Worm (Caenorhabditis elegans) whole organism, L4 larva: ENCODE measurements around the gene F53A2.3.

Source experiments
- F10B5.3 ChIP-seq: sonication (generic microtip); optimal IDR thresholded peaks from 2 replicates; lab custom pipeline; 2016; ENCODE audit warnings: mild to moderate bottlenecking, missing genetic modification characterization, missing compliant biosample characterization
- Y105C5A.15 ChIP-seq: fragments of 200-800 bp; sonication (Bioruptor generic); IDR thresholded peaks from 2 replicates; pipeline ENCODE4 v1.3.6; 2022; ENCODE audit warnings: missing genetic modification characterization, missing compliant biosample characterization
- Y48G9A.11 ChIP-seq: fragments of 200-800 bp; sonication (Bioruptor generic); IDR thresholded peaks from 2 replicates; pipeline ENCODE4 v1.3.6; 2022; ENCODE audit warnings: missing genetic modification reagents, missing genetic modification characterization, missing compliant biosample characterization
- Y5F2A.4 ChIP-seq: fragments of 200-800 bp; sonication (Bioruptor generic); optimal IDR thresholded peaks from 2 replicates; lab custom pipeline; 2018; ENCODE audit warnings: mild to moderate bottlenecking, missing genetic modification characterization, missing compliant biosample characterization
- aly-2 ChIP-seq: sonication (generic microtip); optimal IDR thresholded peaks from 2 replicates; lab custom pipeline; 2018; ENCODE audit warnings: missing biosample characterization, missing genetic modification characterization
- ceh-32 ChIP-seq: sonication (generic microtip); optimal IDR thresholded peaks from 2 replicates; lab custom pipeline; 2016; ENCODE audit warnings: mild to moderate bottlenecking, missing genetic modification characterization, missing compliant biosample characterization; ENCODE audit not compliant: poor library complexity
- ceh-44 ChIP-seq: fragments of 200-800 bp; sonication (Bioruptor generic); IDR thresholded peaks from 2 replicates; pipeline ENCODE4 v1.3.6; 2022; ENCODE audit warnings: missing genetic modification reagents, missing genetic modification characterization, missing compliant biosample characterization
- ceh-82 ChIP-seq: sonication (generic microtip); optimal IDR thresholded peaks from 2 replicates; lab custom pipeline; 2017; ENCODE audit warnings: missing biosample characterization, missing genetic modification characterization
- ces-1 ChIP-seq: fragments of 150-350 bp; sonication (generic microtip); optimal IDR thresholded peaks from 4 replicates; lab custom pipeline; 2014; ENCODE audit warnings: missing biosample characterization, missing genetic modification reagents, missing genetic modification characterization
- cey-2 ChIP-seq: sonication (generic microtip); optimal IDR thresholded peaks from 3 replicates; lab custom pipeline; 2017; ENCODE audit warnings: missing genetic modification characterization, mild to moderate bottlenecking, missing compliant biosample characterization, antibody characterized with exemption, borderline replicate concordance; ENCODE audit not compliant: insufficient read depth
- ctbp-1 ChIP-seq: fragments of 200-800 bp; sonication (Bioruptor generic); IDR thresholded peaks from 2 replicates; pipeline ENCODE4 v1.3.6; 2022; ENCODE audit warnings: missing genetic modification reagents, missing genetic modification characterization, missing compliant biosample characterization
- daf-12 ChIP-seq: fragments of 150-350 bp; optimal IDR thresholded peaks from 2 replicates; lab custom pipeline; 2014; ENCODE audit warnings: missing biosample characterization, missing genetic modification reagents, missing genetic modification characterization
- daf-16 ChIP-seq, 3 experiments: sonication (generic microtip); optimal IDR thresholded peaks; 2 replicates each; lab custom pipeline; 2016 to 2017; ENCODE audit warnings: missing genetic modification characterization in 3 of 3, missing genetic modification reagents in 3 of 3, mild to moderate bottlenecking in 2 of 3, missing compliant biosample characterization in 2 of 3, missing biosample characterization in 1 of 3, moderate library complexity in 1 of 3
- daf-19 ChIP-seq: fragments of 200-800 bp; sonication (Bioruptor generic); conservative IDR thresholded peaks from 2 replicates; pipeline ENCODE4 v1.3.6; 2022; ENCODE audit warnings: missing genetic modification characterization, missing compliant biosample characterization
- dmd-6 ChIP-seq: fragments of 200-800 bp; sonication (Bioruptor generic); IDR thresholded peaks from 2 replicates; pipeline ENCODE4 v1.3.6; 2022; ENCODE audit warnings: missing genetic modification reagents, missing genetic modification characterization, missing compliant biosample characterization
- dmd-8 ChIP-seq: fragments of 200-800 bp; sonication (Bioruptor generic); IDR thresholded peaks from 2 replicates; pipeline ENCODE4 v1.3.6; 2022; ENCODE audit warnings: missing genetic modification characterization, missing compliant biosample characterization
- dmd-9 ChIP-seq: fragments of 200-800 bp; sonication (Bioruptor generic); IDR thresholded peaks from 2 replicates; pipeline ENCODE4 v1.3.6; 2022; ENCODE audit warnings: missing genetic modification reagents, missing genetic modification characterization, missing compliant biosample characterization
- duxl-1 ChIP-seq: sonication (generic microtip); optimal IDR thresholded peaks from 2 replicates; lab custom pipeline; 2016; ENCODE audit warnings: mild to moderate bottlenecking, missing genetic modification characterization, moderate library complexity, missing compliant biosample characterization; ENCODE audit not compliant: poor library complexity
- egl-43 ChIP-seq: fragments of 200-800 bp; sonication (Bioruptor generic); IDR thresholded peaks from 2 replicates; pipeline ENCODE4 v1.3.6; 2022; ENCODE audit warnings: missing genetic modification reagents, missing genetic modification characterization, missing compliant biosample characterization
- hif-1 ChIP-seq, 2 experiments: sonication (generic microtip); optimal IDR thresholded peaks; 2 replicates each; lab custom pipeline; 2016 to 2017; ENCODE audit warnings: missing compliant biosample characterization in 2 of 2, missing genetic modification characterization in 2 of 2, missing genetic modification reagents in 2 of 2, missing genotype in 2 of 2, mild to moderate bottlenecking in 1 of 2
- lin-1 ChIP-seq: fragments of 200-800 bp; sonication (Bioruptor generic); IDR thresholded peaks from 2 replicates; pipeline ENCODE4 v1.3.6; 2022; ENCODE audit warnings: missing genetic modification reagents, missing genetic modification characterization, missing compliant biosample characterization
- lin-15B ChIP-seq: fragments of 150-350 bp; sonication (generic microtip); optimal IDR thresholded peaks from 3 replicates; lab custom pipeline; 2014; ENCODE audit warnings: missing biosample characterization, missing genetic modification characterization
- lsy-2 ChIP-seq, 2 experiments: fragments of 150-350 bp in 1 of 2; sonication (generic microtip) in 1 of 2; optimal IDR thresholded peaks; 2 replicates each; lab custom pipeline; 2014 to 2017; ENCODE audit warnings: missing biosample characterization in 2 of 2, missing genetic modification characterization in 2 of 2
- madf-5 ChIP-seq, 2 experiments: fragments of 200-800 bp; sonication (Bioruptor generic); IDR thresholded peaks; 2 replicates each; pipeline ENCODE4 v1.3.6; 2022; ENCODE audit warnings: missing compliant biosample characterization in 2 of 2, missing genetic modification characterization in 2 of 2
- madf-9 ChIP-seq: fragments of 200-800 bp; sonication (Bioruptor generic); conservative IDR thresholded peaks from 2 replicates; pipeline ENCODE4 v1.3.6; 2022; ENCODE audit warnings: missing genetic modification reagents, missing genetic modification characterization, missing compliant biosample characterization
- mdt-29 ChIP-seq: fragments of 200-800 bp; sonication (Bioruptor generic); IDR thresholded peaks from 2 replicates; pipeline ENCODE4 v1.3.6; 2022; ENCODE audit warnings: missing genetic modification reagents, missing genetic modification characterization, missing compliant biosample characterization
- mes-2 ChIP-seq: sonication (generic microtip); optimal IDR thresholded peaks from 2 replicates; lab custom pipeline; 2016; ENCODE audit warnings: missing genotype, mild to moderate bottlenecking, missing genetic modification characterization, missing compliant biosample characterization; ENCODE audit not compliant: poor library complexity, severe bottlenecking
- nhr-102 ChIP-seq: sonication (generic microtip); optimal IDR thresholded peaks from 2 replicates; lab custom pipeline; 2016; ENCODE audit warnings: mild to moderate bottlenecking, missing genetic modification characterization, moderate library complexity, missing compliant biosample characterization
- nhr-11 ChIP-seq: fragments of 150-350 bp; optimal IDR thresholded peaks from 2 replicates; lab custom pipeline; 2014; ENCODE audit warnings: missing biosample characterization, missing genetic modification characterization
- nhr-42 ChIP-seq: fragments of 200-800 bp; sonication (Bioruptor generic); IDR thresholded peaks from 2 replicates; pipeline ENCODE4 v1.3.6; 2022; ENCODE audit warnings: missing genetic modification characterization, missing compliant biosample characterization
- nhr-76 ChIP-seq: fragments of 150-350 bp; optimal IDR thresholded peaks from 2 replicates; lab custom pipeline; 2014; ENCODE audit warnings: missing biosample characterization, missing genetic modification characterization
- nhr-77 ChIP-seq: fragments of 150-350 bp; optimal IDR thresholded peaks from 2 replicates; lab custom pipeline; 2014; ENCODE audit warnings: missing biosample characterization, missing genetic modification characterization
- pha-4 ChIP-seq, 2 experiments: fragments of 150-350 bp in 1 of 2; fragments of 200-800 bp in 1 of 2; sonication (Bioruptor generic) in 1 of 2; IDR thresholded peaks in 1 of 2; optimal IDR thresholded peaks in 1 of 2; 2 replicates each; pipeline versions ENCODE4 v1.3.6 to Lab custom; 2014 to 2022; ENCODE audit warnings: missing genetic modification characterization in 2 of 2, missing genetic modification reagents in 2 of 2, missing biosample characterization in 1 of 2, missing compliant biosample characterization in 1 of 2
- php-3 ChIP-seq: fragments of 200-800 bp; sonication (Bioruptor generic); IDR thresholded peaks from 2 replicates; pipeline ENCODE4 v1.3.6; 2022; ENCODE audit warnings: missing genetic modification reagents, missing genetic modification characterization, missing compliant biosample characterization
- pqm-1 ChIP-seq: sonication (generic microtip); optimal IDR thresholded peaks from 2 replicates; lab custom pipeline; 2017; ENCODE audit warnings: missing biosample characterization, missing genetic modification characterization
- rbr-2 ChIP-seq: sonication (generic microtip); optimal IDR thresholded peaks from 2 replicates; lab custom pipeline; 2016; ENCODE audit warnings: missing genotype, missing genetic modification characterization, missing compliant biosample characterization
- saeg-2 ChIP-seq: fragments of 200-800 bp; sonication (Bioruptor generic); IDR thresholded peaks from 2 replicates; pipeline ENCODE4 v1.3.6; 2022; ENCODE audit warnings: missing genetic modification reagents, missing genetic modification characterization, missing compliant biosample characterization
- snpc-4 ChIP-seq: fragments of 150-350 bp; optimal IDR thresholded peaks from 2 replicates; lab custom pipeline; 2014; ENCODE audit warnings: missing biosample characterization, missing genetic modification characterization
- vab-7 ChIP-seq: fragments of 200-800 bp; sonication (Bioruptor generic); IDR thresholded peaks from 2 replicates; pipeline ENCODE4 v1.3.6; 2022; ENCODE audit warnings: missing genetic modification reagents, missing genetic modification characterization, missing compliant biosample characterization
- zag-1 ChIP-seq: fragments of 150-350 bp; optimal IDR thresholded peaks from 2 replicates; lab custom pipeline; 2014; ENCODE audit warnings: missing biosample characterization, missing genetic modification characterization
- zfp-3 ChIP-seq: fragments of 200-800 bp; sonication (Bioruptor generic); conservative IDR thresholded peaks from 2 replicates; pipeline ENCODE4 v1.3.6; 2022; ENCODE audit warnings: missing genetic modification reagents, missing genetic modification characterization, missing compliant biosample characterization
- zip-11 ChIP-seq: fragments of 200-800 bp; sonication (Bioruptor generic); IDR thresholded peaks from 2 replicates; pipeline ENCODE4 v1.3.6; 2022; ENCODE audit warnings: missing genetic modification characterization, missing compliant biosample characterization

F53A2.3 gene

DNA sequence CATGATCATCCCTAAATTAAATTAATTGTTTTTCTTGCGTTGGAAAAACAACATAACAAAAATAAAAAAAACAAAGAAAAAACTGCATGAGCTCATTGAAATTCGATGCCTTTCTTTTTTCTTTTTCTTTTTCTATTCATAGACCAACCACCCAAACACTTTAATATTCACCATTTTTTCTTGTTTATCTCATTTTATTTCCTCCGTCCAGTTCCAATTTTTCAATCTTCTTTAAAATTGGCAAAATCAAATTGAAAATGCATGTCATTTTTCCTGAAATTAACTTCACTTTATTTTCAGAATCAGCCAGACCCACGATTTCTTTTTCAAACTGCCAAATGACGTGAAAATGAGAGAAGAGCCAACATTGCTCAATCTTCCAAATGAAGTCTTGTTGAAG, 46.3 kb upstream of the F53A2.3 start, which contains the start of gene T03F6.4:
Gene T03F6.4, plus strand, starts transcription at position 301 of the 400 bp plus-strand sequence.
- no peak for TF ChIP-seq duxl-1 (tag; lab: Kevin White, UChicago)
- TF ChIP-seq pha-4 (GFP tag; IDR thresholded peaks at IDR 0.05; lab: Robert Waterston, UW) = no peak
- TF ChIP-seq pha-4 (tag; optimal IDR thresholded peaks at IDR 0.05; lab: Kevin White, UChicago) = no peak
- TF ChIP-seq lin-15B (tag; lab: Kevin White, UChicago) = no peak
- no peak for TF ChIP-seq nhr-42 (GFP tag; lab: Robert Waterston, UW)
- no peak for TF ChIP-seq zag-1 (tag; lab: Kevin White, UChicago)
- no peak for TF ChIP-seq nhr-11 (tag; lab: Kevin White, UChicago)
- no peak for TF ChIP-seq mdt-29 (GFP tag; lab: Robert Waterston, UW)
- TF ChIP-seq ceh-82 (tag; lab: Kevin White, UChicago) = no peak
- no peak for TF ChIP-seq zfp-3 (GFP tag; lab: Robert Waterston, UW)
- TF ChIP-seq madf-5 (GFP tag; IDR thresholded peaks at IDR 0.05; lab: Robert Waterston, UW) = no peak
- TF ChIP-seq php-3 (GFP tag; lab: Robert Waterston, UW) = no peak
- no peak for TF ChIP-seq pqm-1
- TF ChIP-seq daf-12 (tag; lab: Kevin White, UChicago) = no peak
- TF ChIP-seq F10B5.3 (tag; lab: Kevin White, UChicago) = no peak
- TF ChIP-seq lin-1 = no peak
- TF ChIP-seq zip-11 = no peak
- no peak for TF ChIP-seq ceh-44 (GFP tag; lab: Robert Waterston, UW)

DNA sequence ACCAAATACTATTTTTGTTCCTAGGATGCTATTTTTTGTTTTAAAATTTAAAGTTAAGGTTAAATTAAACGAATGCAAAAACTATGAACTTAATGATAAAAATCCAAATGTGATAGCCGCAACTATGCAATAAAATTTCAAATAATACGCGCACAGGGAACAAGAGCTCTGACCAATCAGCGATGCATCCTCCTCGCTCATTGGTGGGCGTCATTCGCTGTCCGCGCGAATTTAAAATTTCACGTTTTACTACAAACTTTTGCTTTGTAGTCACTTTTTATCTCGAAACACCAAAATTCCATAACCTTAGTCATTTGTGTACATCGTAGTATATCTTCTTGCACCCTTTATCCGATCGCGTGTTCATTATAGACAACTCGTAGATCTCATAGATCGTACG, 43.6 kb upstream of the F53A2.3 start:
- TF ChIP-seq madf-9 = no peak
- no peak for TF ChIP-seq Y105C5A.15
- no peak for TF ChIP-seq snpc-4 (tag; lab: Kevin White, UChicago)
- no peak for TF ChIP-seq ctbp-1 (GFP tag; lab: Robert Waterston, UW)
- no peak for TF ChIP-seq duxl-1 (tag; lab: Kevin White, UChicago)
- TF ChIP-seq dmd-9 (GFP tag; lab: Robert Waterston, UW) = no peak

DNA sequence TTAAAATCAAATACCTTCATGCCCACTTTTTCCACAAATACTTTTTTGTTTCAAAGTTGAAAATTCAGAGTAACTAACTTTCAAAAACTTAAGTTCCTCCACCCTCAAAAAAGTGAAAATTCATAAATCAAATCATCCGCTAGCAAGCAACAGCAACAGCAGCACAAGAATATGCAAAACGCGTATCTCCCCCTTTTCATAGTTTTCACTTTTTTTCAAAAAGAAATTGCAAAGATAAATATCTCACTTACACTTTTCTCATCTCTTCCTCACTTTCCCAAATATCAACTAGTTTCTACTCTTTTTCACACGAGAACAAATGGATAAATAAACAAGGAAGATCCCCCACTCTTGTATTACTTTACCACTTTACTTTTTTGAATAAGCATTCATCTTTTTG, 42.1 kb upstream of the F53A2.3 start:
- TF ChIP-seq egl-43 (GFP tag; lab: Robert Waterston, UW) = no peak

DNA sequence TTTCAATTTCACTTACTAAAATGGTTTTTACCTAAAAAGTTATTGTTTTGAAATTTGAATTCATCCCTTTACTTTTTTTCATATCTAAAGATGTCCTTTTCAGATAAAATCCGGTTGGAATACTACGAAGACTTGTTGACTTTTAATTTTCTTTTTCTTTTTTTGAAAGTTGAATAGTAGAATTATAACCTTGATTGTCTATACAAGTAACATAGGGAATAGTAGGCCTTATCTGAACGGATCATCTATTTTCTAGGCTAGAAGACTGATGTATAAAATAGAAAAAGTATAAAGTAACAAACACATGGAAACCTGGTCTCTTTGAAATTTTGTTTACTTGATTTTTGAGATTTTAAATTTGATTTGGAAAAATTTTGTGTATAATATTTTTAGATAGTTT, 41.3 kb upstream of the F53A2.3 start:
- TF ChIP-seq Y48G9A.11 (GFP tag; lab: Robert Waterston, UW) (no peak), dmd-6 (no peak), daf-16 (GFP tag; optimal IDR thresholded peaks at IDR 0.05; lab: Kevin White, UChicago) (no peak), daf-16 (tag; optimal IDR thresholded peaks at IDR 0.05; lab: Kevin White, UChicago) (no peak), lsy-2 (tag; optimal IDR thresholded peaks at IDR 0.05; lab: Kevin White, UChicago) (no peak), aly-2 (tag; lab: Kevin White, UChicago) (no peak), vab-7 (GFP tag; lab: Robert Waterston, UW) (no peak), cey-2 (tag; lab: Kevin White, UChicago) (no peak), daf-19 (GFP tag; lab: Robert Waterston, UW) (no peak)

DNA sequence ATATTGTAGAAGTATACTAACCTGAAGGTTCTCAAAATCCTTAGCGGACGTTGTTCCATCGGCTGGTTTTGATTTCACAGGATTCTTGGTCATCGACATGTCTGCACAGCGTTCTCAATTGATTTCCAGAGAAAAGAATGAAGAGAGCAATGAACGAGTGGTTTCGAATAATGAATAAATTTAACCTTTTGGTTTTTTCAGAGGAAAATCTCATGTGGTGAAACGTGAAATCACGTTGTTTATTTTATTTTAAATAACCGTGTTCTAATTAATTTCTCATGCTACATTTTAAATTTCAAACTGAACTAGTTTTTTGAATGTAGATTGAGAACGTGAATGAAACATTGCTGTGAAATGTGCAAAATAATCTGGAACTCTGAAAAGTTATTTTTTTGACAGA, 40.6 kb upstream of the F53A2.3 start, which contains the start of gene T03F6.6:
Gene T03F6.6, minus strand, starts transcription at position 101 of the 400 bp plus-strand sequence.
- TF ChIP-seq dmd-8 (GFP tag; lab: Robert Waterston, UW) (no peak), mes-2 (tag; lab: Kevin White, UChicago) (no peak), nhr-102 (no peak), nhr-76 (tag; lab: Kevin White, UChicago) (no peak), ceh-44 (GFP tag; lab: Robert Waterston, UW) (no peak), hif-1 (tag; optimal IDR thresholded peaks at IDR 0.05; lab: Kevin White, UChicago) (no peak), pha-4 (GFP tag; IDR thresholded peaks at IDR 0.05; lab: Robert Waterston, UW) (no peak), pha-4 (tag; optimal IDR thresholded peaks at IDR 0.05; lab: Kevin White, UChicago) (no peak), ces-1 (GFP tag; lab: Kevin White, UChicago) (no peak), rbr-2 (tag; lab: Kevin White, UChicago) (no peak), Y5F2A.4 (no peak), aly-2 (tag; lab: Kevin White, UChicago) (no peak), nhr-77 (tag; lab: Kevin White, UChicago) (no peak), snpc-4 (tag; lab: Kevin White, UChicago) (no peak), lin-1 (no peak), saeg-2 (GFP tag; lab: Robert Waterston, UW) (no peak), F10B5.3 (tag; lab: Kevin White, UChicago) (no peak), ceh-32 (tag; lab: Kevin White, UChicago) (no peak)
